Worm (Caenorhabditis elegans): ENCODE results near the gene C43F9.4.

ce11 chrIV:10564613-10565012 is 24.4 kb downstream of the C43F9.4 start:
- no peak for TF ChIP-seq hlh-30 (tag; optimal IDR thresholded peaks at IDR 0.05; ENCODE audit: insufficient read depth)
- TF ChIP-seq nhr-11 (tag; optimal IDR thresholded peaks at IDR 0.05), result no peak
- TF ChIP-seq tbx-7 (tag; optimal IDR thresholded peaks at IDR 0.05), result no peak

Measured in whole organism, late embryonic.